Fruit fly (Drosophila melanogaster): ENCODE results near the gene ValRS-m.

ValRS-m gene

dm6 chr3L:8974478-8975477 is 10.2 kb upstream of the ValRS-m start, which contains the start of the genes pix and Srp68 (continued):
- TF ChIP-seq Eip74EF (GFP tag; optimal IDR thresholded peaks at IDR 0.05) (no peak), CG13894 (tag; optimal IDR thresholded peaks at IDR 0.05) (no peak), CG7963 (GFP tag; IDR thresholded peaks at IDR 0.05; ENCODE audit: partially characterized antibody) (no peak), CG10959 (GFP tag; IDR thresholded peaks at IDR 0.05) (no peak), CG12236 (GFP tag; optimal IDR thresholded peaks at IDR 0.05) (no peak), CG17802 (tag; optimal IDR thresholded peaks at IDR 0.05) (no peak), gem (tag; optimal IDR thresholded peaks at IDR 0.05) (no peak), HmgD (GFP tag; optimal IDR thresholded peaks at IDR 0.05) (no peak), CG4617 (GFP tag; optimal IDR thresholded peaks at IDR 0.05; ENCODE audit: borderline replicate concordance) (peak; percentile 67), H2.0 (GFP tag; IDR thresholded peaks at IDR 0.05) (no peak), tgo (GFP tag; IDR thresholded peaks at IDR 0.05) (peak; percentile 44; the same call in 1 of the 3 replicates), gcm (GFP tag; optimal IDR thresholded peaks at IDR 0.05) (peak; percentile 47), CG8924 (tag; optimal IDR thresholded peaks at IDR 0.05) (peak; percentile 75), CG1233 (GFP tag; optimal IDR thresholded peaks at IDR 0.05) (peak; percentile 65), CHES-1-like (GFP tag; optimal IDR thresholded peaks at IDR 0.05) (peak; percentile 45), CG8359 (GFP tag; optimal IDR thresholded peaks at IDR 0.05; ENCODE audit: borderline replicate concordance) (no peak), Taf1 (GFP tag; IDR thresholded peaks at IDR 0.05) (no peak), lov (optimal IDR thresholded peaks at IDR 0.05) (no peak), lov (GFP tag; IDR thresholded peaks at IDR 0.05) (no peak), dysf (GFP tag; IDR thresholded peaks at IDR 0.05) (peak; percentile 47; the same call in 1 of the 3 replicates), Six4 (GFP tag; optimal IDR thresholded peaks at IDR 0.05) (peak; percentile 15), zfh1 (GFP tag; IDR thresholded peaks at IDR 0.05) (no peak), tna (GFP tag; IDR thresholded peaks at IDR 0.05; ENCODE audit: partially characterized antibody) (peak; percentile 16; the same call in 1 of the 2 replicates), lmd (GFP tag; IDR thresholded peaks at IDR 0.05) (peak; percentile 46), al (GFP tag; IDR thresholded peaks at IDR 0.05) (peak; percentile 43), CG32767 (GFP tag; IDR thresholded peaks at IDR 0.05) (no peak), CG12071 (GFP tag; optimal IDR thresholded peaks at IDR 0.05) (no peak), zfh2 (GFP tag; optimal IDR thresholded peaks at IDR 0.05) (peak; percentile 55), CG6854 (GFP tag; optimal IDR thresholded peaks at IDR 0.05) (no peak), Bdp1 (GFP tag; optimal IDR thresholded peaks at IDR 0.05) (peak; percentile 50), CG34224 (GFP tag; IDR thresholded peaks at IDR 0.05; ENCODE audit: partially characterized antibody) (peak; percentile 80), Abd-B (GFP tag; optimal IDR thresholded peaks at IDR 0.05) (peak; percentile 83), pan (optimal IDR thresholded peaks at IDR 0.05) (no peak), pan (GFP tag; optimal IDR thresholded peaks at IDR 0.05 in 1 of 2, IDR thresholded peaks at IDR 0.05 in 1 of 2) (no peak), CG13424 (tag; optimal IDR thresholded peaks at IDR 0.05) (peak; percentile 75), Mad (GFP tag; optimal IDR thresholded peaks at IDR 0.05) (peak; percentile 15), Atf6 (GFP tag; IDR thresholded peaks at IDR 0.05) (no peak), CG4282 (GFP tag; optimal IDR thresholded peaks at IDR 0.05) (no peak), CG13296 (GFP tag; optimal IDR thresholded peaks at IDR 0.05) (no peak), CG2199 (GFP tag; IDR thresholded peaks at IDR 0.05) (no peak), Antp (GFP tag; optimal IDR thresholded peaks at IDR 0.05) (peak; percentile 31), Adf1 (GFP tag; IDR thresholded peaks at IDR 0.05) (no peak), kah (GFP tag; optimal IDR thresholded peaks at IDR 0.05) (peak; percentile 26), Ssrp (tag; optimal IDR thresholded peaks at IDR 0.05) (peak; percentile 34), PHDP (tag; optimal IDR thresholded peaks at IDR 0.05) (peak; percentile 58), CG3726 (GFP tag; IDR thresholded peaks at IDR 0.05) (no peak), CG9932 (GFP tag; IDR thresholded peaks at IDR 0.05) (peak; percentile 77), ind (GFP tag; optimal IDR thresholded peaks at IDR 0.05) (peak; percentile 67), CG43689 (GFP tag; IDR thresholded peaks at IDR 0.05) (no peak)

Data from whole organism, embryonic.